Fruit fly (Drosophila melanogaster) S2 (cell line): Measurements from ENCODE around the gene Inx3.

Source experiments
- CG8478 ChIP-seq: fragments of >200 bp; optimal IDR thresholded peaks from 2 replicates; lab custom pipeline; 2018
- CTCF ChIP-seq, 2 experiments: fragments of >200 bp; optimal IDR thresholded peaks; 2 replicates each; lab custom pipeline; 2018

DNA sequence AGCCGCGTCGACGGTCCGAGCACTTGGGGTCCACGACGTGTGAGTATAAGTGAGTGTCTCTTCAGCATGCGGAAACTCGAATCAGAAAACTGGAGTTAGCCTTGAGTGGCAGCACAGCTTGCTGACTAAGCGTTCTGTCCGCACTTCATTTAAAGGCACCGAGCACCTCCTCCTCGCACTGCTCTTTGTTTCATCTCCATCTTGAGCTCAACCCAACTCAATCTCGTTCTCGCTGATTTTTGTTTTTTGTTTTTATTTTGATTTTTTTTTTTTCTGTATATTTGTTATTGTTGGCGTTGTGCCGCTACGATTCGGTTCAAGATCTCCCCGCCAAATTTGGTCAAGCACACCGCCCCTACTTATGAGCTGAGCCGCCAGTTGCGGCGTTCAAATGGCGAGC is 35.7 kb upstream of the Inx3 start:
- TF ChIP-seq CTCF (optimal IDR thresholded peaks at IDR 0.05; lab: Kevin White, UChicago) (no peak), CG8478 (lab: Kevin White, UChicago) (no peak)
